Worm (Caenorhabditis elegans) whole organism, L3 larva: ENCODE data around the gene R02D5.7.

Experiments
- ZK546.5 ChIP-seq: sonication (generic microtip); optimal IDR thresholded peaks from 2 replicates; lab custom pipeline; 2017; ENCODE audit warnings: missing biosample characterization, missing genetic modification characterization
- egl-27 ChIP-seq: sonication (generic microtip); optimal IDR thresholded peaks from 4 replicates; lab custom pipeline; 2017; ENCODE audit warnings: missing biosample characterization, missing genetic modification reagents, missing genetic modification characterization
- elt-2 ChIP-seq: sonication (generic microtip); optimal IDR thresholded peaks from 2 replicates; lab custom pipeline; 2016; ENCODE audit warnings: missing genetic modification reagents, mild to moderate bottlenecking, missing genetic modification characterization, missing compliant biosample characterization
- jun-1 ChIP-seq: fragments of 150-350 bp; optimal IDR thresholded peaks from 2 replicates; lab custom pipeline; 2014; ENCODE audit warnings: missing biosample characterization, missing genetic modification reagents, missing genetic modification characterization
- mdl-1 ChIP-seq: fragments of 150-350 bp; optimal IDR thresholded peaks from 2 replicates; lab custom pipeline; 2014; ENCODE audit warnings: missing biosample characterization, missing genetic modification characterization
- nfya-1 ChIP-seq: sonication (generic microtip); optimal IDR thresholded peaks from 2 replicates; lab custom pipeline; 2017; ENCODE audit warnings: missing genetic modification characterization, mild to moderate bottlenecking, missing compliant biosample characterization, antibody characterized with exemption, moderate library complexity; ENCODE audit not compliant: insufficient read depth
- nhr-237 ChIP-seq: fragments of 150-350 bp; optimal IDR thresholded peaks from 2 replicates; lab custom pipeline; 2014; ENCODE audit warnings: missing biosample characterization, missing genetic modification characterization
- pqm-1 ChIP-seq: fragments of 150-350 bp; optimal IDR thresholded peaks from 2 replicates; lab custom pipeline; 2017; ENCODE audit warnings: missing biosample characterization, missing genetic modification characterization, inconsistent platforms
- skn-1 ChIP-seq: fragments of 150-350 bp; optimal IDR thresholded peaks from 2 replicates; lab custom pipeline; 2014; ENCODE audit warnings: missing biosample characterization, missing genetic modification characterization
- snpc-4 ChIP-seq: fragments of 150-350 bp; optimal IDR thresholded peaks from 2 replicates; lab custom pipeline; 2014; ENCODE audit warnings: missing biosample characterization, missing genetic modification characterization
- unc-62 ChIP-seq: fragments of 150-350 bp; sonication (generic microtip); optimal IDR thresholded peaks from 4 replicates; lab custom pipeline; 2014; ENCODE audit warnings: missing biosample characterization, missing genetic modification reagents, missing genetic modification characterization
- zag-1 ChIP-seq: fragments of 150-350 bp; optimal IDR thresholded peaks from 2 replicates; lab custom pipeline; 2014; ENCODE audit warnings: missing biosample characterization, missing genetic modification characterization

- TF ChIP-seq snpc-4 (tag; lab: Kevin White, UChicago) (no peak), elt-2 (tag; lab: Kevin White, UChicago) (peak; percentile 64), zag-1 (tag; lab: Kevin White, UChicago) (no peak), jun-1 (tag; lab: Kevin White, UChicago) (no peak), pqm-1 (tag; lab: Kevin White, UChicago) (peak; percentile 64), mdl-1 (tag; lab: Kevin White, UChicago) (no peak), skn-1 (tag; lab: Kevin White, UChicago) (no peak), nhr-237 (tag; lab: Kevin White, UChicago) (no peak), ZK546.5 (tag; lab: Kevin White, UChicago) (no peak), egl-27 (tag; lab: Kevin White, UChicago) (no peak), nfya-1 (tag; lab: Kevin White, UChicago) (no peak), unc-62 (GFP tag; lab: Kevin White, UChicago) (no peak)
Measured at ce11 chrV:14482728-14483210, 1.5 kb upstream of the R02D5.7 start, which contains the start of gene R02D5.3.
